Fruit fly (Drosophila melanogaster): Measurements from ENCODE around the gene glo.
A peak's percentile ranks its signal among the peaks of the same experiment; 100 is the strongest.

Gene glo

DNA sequence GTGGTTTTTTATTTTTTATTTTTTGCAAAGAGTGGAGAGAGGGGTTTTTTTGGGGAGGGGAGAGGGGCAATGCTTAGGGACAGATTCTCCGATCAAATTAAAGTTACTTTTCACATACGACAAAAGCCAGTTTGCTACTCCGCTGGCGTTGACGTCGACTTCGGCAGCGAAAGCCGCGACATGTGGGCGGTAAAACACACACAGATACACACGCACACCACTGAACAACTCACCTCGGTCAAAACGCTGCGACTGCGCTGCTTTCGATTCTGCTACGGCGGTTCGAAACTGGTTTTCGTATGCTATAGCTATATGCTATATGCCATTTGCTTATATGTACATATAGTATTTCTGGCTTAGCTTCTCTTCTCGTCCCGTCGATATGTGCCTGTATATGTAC lies 49.3 kb upstream of the glo start (continued):
- TF ChIP-seq vvl (GFP tag; IDR thresholded peaks at IDR 0.05), result peak; percentile 17; the same call in 1 of the 2 replicates
- peak; percentile 20; the same call in 1 of the 2 replicates for TF ChIP-seq crol (GFP tag; IDR thresholded peaks at IDR 0.05)
- peak; percentile 77 for TF ChIP-seq sr (GFP tag; IDR thresholded peaks at IDR 0.05)
- no peak for TF ChIP-seq peb (GFP tag; IDR thresholded peaks at IDR 0.05)
- no peak for TF ChIP-seq disco-r (GFP tag; optimal IDR thresholded peaks at IDR 0.05)
- TF ChIP-seq CG7271 (tag; optimal IDR thresholded peaks at IDR 0.05), result no peak
- TF ChIP-seq her (GFP tag; optimal IDR thresholded peaks at IDR 0.05), result no peak
- TF ChIP-seq CG7987 (GFP tag; optimal IDR thresholded peaks at IDR 0.05), result no peak
- TF ChIP-seq CG34224 (GFP tag; IDR thresholded peaks at IDR 0.05; ENCODE audit: partially characterized antibody), result no peak
- no peak for TF ChIP-seq tio (GFP tag; optimal IDR thresholded peaks at IDR 0.05)
- TF ChIP-seq Atf-2 (GFP tag; optimal IDR thresholded peaks at IDR 0.05), result no peak
- TF ChIP-seq odd (GFP tag; optimal IDR thresholded peaks at IDR 0.05), result no peak
- no peak for TF ChIP-seq Doc2 (GFP tag; IDR thresholded peaks at IDR 0.05)
- TF ChIP-seq CG3065 (GFP tag; optimal IDR thresholded peaks at IDR 0.05), result no peak
- TF ChIP-seq dimm (GFP tag; IDR thresholded peaks at IDR 0.05), result no peak
- no peak for TF ChIP-seq unc-4 (GFP tag; IDR thresholded peaks at IDR 0.05; ENCODE audit: partially characterized antibody)

DNA sequence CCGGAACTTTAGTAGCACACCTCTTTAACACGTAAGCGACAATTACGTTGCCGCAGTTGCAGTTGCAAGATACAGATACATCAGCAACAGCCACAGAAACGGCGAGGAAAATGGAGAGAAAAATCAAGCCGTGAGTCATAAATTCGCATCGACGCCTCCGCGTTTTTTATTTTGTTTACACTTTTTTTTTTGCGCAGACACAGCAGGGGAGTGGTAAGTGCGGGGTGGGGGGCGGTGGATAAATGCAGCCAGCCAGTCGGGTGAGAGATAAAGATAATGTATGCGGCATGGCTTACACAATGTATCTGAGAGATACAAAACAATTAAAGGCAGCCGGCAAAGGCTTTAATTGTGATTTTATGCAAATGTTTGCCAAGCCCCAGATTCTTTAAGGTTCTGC lies 45.9 kb upstream of the glo start:
- TF ChIP-seq nom (GFP tag; optimal IDR thresholded peaks at IDR 0.05) (peak; percentile 88), Drgx (GFP tag; IDR thresholded peaks at IDR 0.05) (peak; percentile 32; the same call in 1 of the 2 replicates), CG11456 (GFP tag; IDR thresholded peaks at IDR 0.05) (no peak), bsh (GFP tag; optimal IDR thresholded peaks at IDR 0.05) (peak in 1 of 2 experiments; percentile 39), CG5180 (GFP tag; optimal IDR thresholded peaks at IDR 0.05) (peak; percentile 10)

DNA sequence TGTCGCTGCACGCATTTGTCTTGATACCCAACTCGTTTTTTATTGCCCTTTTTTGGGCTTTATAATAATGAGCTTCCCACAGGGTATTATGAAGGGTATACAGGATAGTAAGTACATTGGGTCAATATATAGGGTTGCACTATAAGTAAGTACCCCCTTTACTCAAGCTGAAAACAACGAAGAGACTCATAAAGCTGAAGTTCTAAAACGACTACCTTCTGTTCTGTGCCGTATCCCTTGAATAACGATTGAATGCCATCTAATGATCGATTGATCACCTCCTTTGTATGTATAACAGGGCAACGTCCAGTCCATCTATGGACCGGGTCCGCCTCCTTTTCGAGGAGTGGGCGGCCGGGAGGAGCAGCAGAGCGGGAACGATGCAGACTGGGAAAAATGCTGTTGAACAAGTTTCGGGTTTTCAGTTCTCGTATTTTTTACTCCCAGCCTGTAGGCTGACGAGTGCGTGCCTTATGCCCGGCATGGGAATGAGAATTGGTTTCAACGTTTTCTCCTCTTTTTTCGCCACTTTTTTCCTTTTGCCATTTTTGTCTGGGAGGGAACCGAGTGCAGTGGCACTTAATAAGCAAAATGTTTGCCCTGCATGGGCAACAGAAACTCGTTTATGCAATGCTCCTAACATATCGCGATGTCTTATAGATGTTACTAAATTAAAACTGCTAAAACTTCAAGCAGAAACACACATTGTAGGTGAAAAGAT lies 40.5 kb upstream of the glo start:
- TF ChIP-seq sob (GFP tag; IDR thresholded peaks at IDR 0.05), result no peak
- no peak for TF ChIP-seq CG1529 (GFP tag; optimal IDR thresholded peaks at IDR 0.05)
- peak; percentile 63 for TF ChIP-seq nom (GFP tag; optimal IDR thresholded peaks at IDR 0.05)
- peak in 1 of 2 experiments; percentile 41 for TF ChIP-seq bsh (GFP tag; optimal IDR thresholded peaks at IDR 0.05)
- no peak for TF ChIP-seq dm (GFP tag; optimal IDR thresholded peaks at IDR 0.05)
- TF ChIP-seq Hsf (GFP tag; optimal IDR thresholded peaks at IDR 0.05), result no peak

DNA sequence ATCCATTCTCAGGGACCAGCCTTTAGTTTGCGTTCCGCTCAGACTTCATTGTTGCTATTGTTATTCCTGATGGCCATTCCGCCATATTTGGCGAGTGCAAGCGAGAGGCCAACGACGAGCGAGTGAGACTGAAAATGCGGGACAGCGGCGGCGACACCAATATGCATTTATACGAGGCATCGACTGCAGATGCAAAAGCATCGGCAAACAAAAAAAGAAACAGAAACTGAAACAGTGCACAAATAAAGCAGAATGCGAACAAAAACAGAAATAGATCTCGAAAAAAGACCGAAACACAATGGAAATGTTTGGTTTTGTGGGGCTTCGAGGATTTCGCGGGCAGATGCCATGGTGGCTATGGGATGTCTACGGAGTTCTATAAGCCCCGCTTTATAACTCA lies 39.9 kb upstream of the glo start:
- TF ChIP-seq peb (GFP tag; IDR thresholded peaks at IDR 0.05) (no peak), fru (optimal IDR thresholded peaks at IDR 0.05) (no peak), bcd (GFP tag; optimal IDR thresholded peaks at IDR 0.05) (no peak), CG10543 (GFP tag; optimal IDR thresholded peaks at IDR 0.05) (no peak), nom (GFP tag; optimal IDR thresholded peaks at IDR 0.05) (peak; percentile 83), sug (tag; optimal IDR thresholded peaks at IDR 0.05) (no peak), ranshi (GFP tag; IDR thresholded peaks at IDR 0.05) (no peak), CG17359 (tag; optimal IDR thresholded peaks at IDR 0.05) (no peak), wdn (GFP tag; IDR thresholded peaks at IDR 0.05) (no peak), Kr (GFP tag; optimal IDR thresholded peaks at IDR 0.05) (no peak), Med (GFP tag) (no peak), CG7745 (tag; optimal IDR thresholded peaks at IDR 0.05) (no peak), bsh (GFP tag; optimal IDR thresholded peaks at IDR 0.05) (peak in 1 of 2 experiments; percentile 38), CG34376 (GFP tag; optimal IDR thresholded peaks at IDR 0.05) (no peak), schlank (tag; optimal IDR thresholded peaks at IDR 0.05) (no peak), E2f1 (GFP tag; IDR thresholded peaks at IDR 0.05) (0 out of 2 replicates have a peak, but pooled peaks have one; percentile 15), Drgx (GFP tag; IDR thresholded peaks at IDR 0.05) (0 out of 2 replicates have a peak, but pooled peaks have one; percentile 26)
